Comparison of ENCODE assay signal across 6 worm cellular contexts in genomic region chrV:4509319-4509937, ce11.
TF ChIP-seq lines count a peak whose summit lies in the region.

No protein-coding gene starts in this region.

TF ChIP-seq in whole organism, L1 larva, 84 proteins besides CTCF, POLR2A, EP300 and RAD21 (continues in another document):
- TF ChIP-seq fkh-10 (GFP tag; optimal IDR thresholded peaks at IDR 0.05; lab: Kevin White, UChicago) (no peak), efl-1 (optimal IDR thresholded peaks at IDR 0.05; lab: Kevin White, UChicago) (no peak), efl-1 (GFP tag; optimal IDR thresholded peaks at IDR 0.05 in 1 of 2; lab: Kevin White, UChicago) (peak in 1 of 2 experiments; percentile 50), blmp-1 (tag; optimal IDR thresholded peaks at IDR 0.05; lab: Kevin White, UChicago) (no peak), mef-2 (tag; optimal IDR thresholded peaks at IDR 0.05; lab: Kevin White, UChicago) (no peak), ceh-63 (GFP tag; optimal IDR thresholded peaks at IDR 0.05; lab: Kevin White, UChicago) (no peak), lin-35 (GFP tag; optimal IDR thresholded peaks at IDR 0.05; lab: Kevin White, UChicago) (no peak), rnt-1 (tag; optimal IDR thresholded peaks at IDR 0.05; lab: Kevin White, UChicago) (peak; percentile 24), aha-1 (tag; optimal IDR thresholded peaks at IDR 0.05; lab: Kevin White, UChicago) (no peak), ets-5 (GFP tag; IDR thresholded peaks at IDR 0.05; lab: Robert Waterston, UW) (no peak), ceh-8 (GFP tag; optimal IDR thresholded peaks at IDR 0.05; lab: Kevin White, UChicago) (no peak), ceh-90 (tag; optimal IDR thresholded peaks at IDR 0.05; lab: Kevin White, UChicago) (no peak), pqm-1 (tag; optimal IDR thresholded peaks at IDR 0.05; lab: Kevin White, UChicago) (no peak), nhr-85 (tag; lab: Kevin White, UChicago) (peak; percentile 70), nhr-84 (tag; optimal IDR thresholded peaks at IDR 0.05; lab: Kevin White, UChicago) (no peak), Y116A8C.19 (tag; optimal IDR thresholded peaks at IDR 0.05; lab: Kevin White, UChicago; ENCODE audit: borderline replicate concordance) (no peak)

TF ChIP-seq in whole organism, L2 larva, 48 proteins besides CTCF, POLR2A, EP300 and RAD21:
- TF ChIP-seq ceh-16 (tag; optimal IDR thresholded peaks at IDR 0.05; lab: Kevin White, UChicago) (peak; percentile 2), mab-5 (tag; optimal IDR thresholded peaks at IDR 0.05; lab: Kevin White, UChicago) (peak; percentile 19), sem-4 (tag; optimal IDR thresholded peaks at IDR 0.05; lab: Kevin White, UChicago) (peak; percentile 11), nhr-21 (tag; optimal IDR thresholded peaks at IDR 0.05; lab: Kevin White, UChicago) (no peak), elt-1 (tag; optimal IDR thresholded peaks at IDR 0.05; lab: Kevin White, UChicago) (peak; percentile 30), gmeb-1 (tag; optimal IDR thresholded peaks at IDR 0.05; lab: Kevin White, UChicago) (no peak), nhr-6 (tag; optimal IDR thresholded peaks at IDR 0.05; lab: Kevin White, UChicago) (no peak)

TF ChIP-seq in whole organism, L3 larva, 47 proteins besides CTCF, POLR2A, EP300 and RAD21:
- peak; percentile 67 for TF ChIP-seq unc-62 (GFP tag; optimal IDR thresholded peaks at IDR 0.05; lab: Kevin White, UChicago)
- TF ChIP-seq sea-2 (GFP tag; optimal IDR thresholded peaks at IDR 0.05; lab: Kevin White, UChicago): no peak
- TF ChIP-seq egl-5 (tag; optimal IDR thresholded peaks at IDR 0.05; lab: Kevin White, UChicago): peak; percentile 76
- TF ChIP-seq nhr-25 (tag; optimal IDR thresholded peaks at IDR 0.05; lab: Kevin White, UChicago): peak; percentile 13
- TF ChIP-seq fos-1 (tag; optimal IDR thresholded peaks at IDR 0.05; lab: Kevin White, UChicago): no peak
- TF ChIP-seq elt-1 (tag; optimal IDR thresholded peaks at IDR 0.05; lab: Kevin White, UChicago): peak; percentile 41
- no peak for TF ChIP-seq unc-39 (tag; optimal IDR thresholded peaks at IDR 0.05; lab: Kevin White, UChicago)
TF ChIP-seq in whole organism, L3 larva: peak in this region for 4.

TF ChIP-seq in whole organism, L4 larva, 104 proteins besides CTCF, POLR2A, EP300 and RAD21:
- TF ChIP-seq dpl-1 (GFP tag; optimal IDR thresholded peaks at IDR 0.05; lab: Kevin White, UChicago) (no peak), php-3 (GFP tag; IDR thresholded peaks at IDR 0.05; lab: Robert Waterston, UW) (peak; percentile 64), attf-4 (tag; optimal IDR thresholded peaks at IDR 0.05; lab: Kevin White, UChicago) (no peak), spr-1 (tag; optimal IDR thresholded peaks at IDR 0.05; lab: Kevin White, UChicago) (no peak), unc-62 (GFP tag; optimal IDR thresholded peaks at IDR 0.05 in 1 of 2; lab: Kevin White, UChicago) (peak in 1 of 2 experiments; percentile 86), unc-62 (tag; optimal IDR thresholded peaks at IDR 0.05; lab: Kevin White, UChicago) (no peak), R02D3.7 (tag; optimal IDR thresholded peaks at IDR 0.05; lab: Kevin White, UChicago) (no peak), aha-1 (tag; lab: Kevin White, UChicago) (peak; percentile 21), nhr-237 (tag; optimal IDR thresholded peaks at IDR 0.05; lab: Kevin White, UChicago) (no peak), mes-2 (tag; optimal IDR thresholded peaks at IDR 0.05; lab: Kevin White, UChicago; ENCODE audit: poor library complexity, severe bottlenecking) (peak; percentile 10), zip-11 (GFP tag; IDR thresholded peaks at IDR 0.05; lab: Robert Waterston, UW) (no peak)

TF ChIP-seq in whole organism, late embryonic, 69 proteins besides CTCF, POLR2A, EP300 and RAD21:
- TF ChIP-seq ceh-22 (tag; optimal IDR thresholded peaks at IDR 0.05; lab: Kevin White, UChicago) (no peak), C38D4.7 (GFP tag; optimal IDR thresholded peaks at IDR 0.05; lab: Kevin White, UChicago) (no peak), pqm-1 (tag; optimal IDR thresholded peaks at IDR 0.05; lab: Kevin White, UChicago) (no peak), unc-55 (GFP tag; optimal IDR thresholded peaks at IDR 0.05; lab: Kevin White, UChicago) (peak; percentile 81), che-1 (tag; optimal IDR thresholded peaks at IDR 0.05; lab: Kevin White, UChicago) (no peak), pros-1 (tag; optimal IDR thresholded peaks at IDR 0.05; lab: Kevin White, UChicago) (no peak), C08G9.2 (tag; optimal IDR thresholded peaks at IDR 0.05; lab: Kevin White, UChicago) (no peak)
TF ChIP-seq in whole organism, late embryonic: peak in this region for 1.

TF ChIP-seq in whole organism, mixed stage, embryonic, 35 proteins besides CTCF, POLR2A, EP300 and RAD21:
- TF ChIP-seq unc-62 (GFP tag; optimal IDR thresholded peaks at IDR 0.05; lab: Kevin White, UChicago) (peak; percentile 98), sem-2 (GFP tag; optimal IDR thresholded peaks at IDR 0.05; lab: Kevin White, UChicago) (no peak), blmp-1 (tag; optimal IDR thresholded peaks at IDR 0.05; lab: Kevin White, UChicago) (no peak)

Comparison
In these comparisons a context has a peak if more than half of its experiments do, and no peak if none do; other contexts are left out.
1. Of the 29 proteins assayed by ChIP-seq in both whole organism, L4 larva and whole organism, L1 larva: peak only in whole organism, L4 larva: aha-1; only in whole organism, L1 larva: none; in both: none; in neither: 26; mixed calls (peak in some experiments, not most) for 2.